Worm (Caenorhabditis elegans) whole organism, L1 larva: ENCODE results near the gene Y45G5AM.3.

ENCODE experiments used
- ama-1 ChIP-seq: fragments of 150-350 bp; optimal IDR thresholded peaks from 2 replicates; lab custom pipeline; 2014
- blmp-1 ChIP-seq: fragments of 150-350 bp; optimal IDR thresholded peaks from 2 replicates; lab custom pipeline; 2014; ENCODE audit warnings: missing biosample characterization, missing genetic modification characterization
- ceh-90 ChIP-seq: sonication (generic microtip); optimal IDR thresholded peaks from 2 replicates; lab custom pipeline; 2016; ENCODE audit warnings: missing genetic modification characterization, missing compliant biosample characterization
- lin-35 ChIP-seq, 2 experiments: fragments of 150-350 bp; optimal IDR thresholded peaks; 2 replicates each; lab custom pipeline; 2014; ENCODE audit warnings: missing biosample characterization in 2 of 2, missing genetic modification characterization in 2 of 2, missing genetic modification reagents in 2 of 2
- mdl-1 ChIP-seq, 2 experiments: fragments of 150-350 bp; optimal IDR thresholded peaks; 2 replicates each; lab custom pipeline; 2014 to 2017; ENCODE audit warnings: missing biosample characterization in 2 of 2, missing genetic modification characterization in 2 of 2, inconsistent platforms in 1 of 2
- mef-2 ChIP-seq: fragments of 150-350 bp; optimal IDR thresholded peaks from 2 replicates; lab custom pipeline; 2014; ENCODE audit warnings: missing biosample characterization, missing genetic modification characterization
- nhr-12 ChIP-seq: sonication (generic microtip); optimal IDR thresholded peaks from 2 replicates; lab custom pipeline; 2017; ENCODE audit warnings: missing biosample characterization, missing genetic modification characterization
- nhr-237 ChIP-seq: fragments of 150-350 bp; optimal IDR thresholded peaks from 2 replicates; lab custom pipeline; 2014; ENCODE audit warnings: missing biosample characterization, missing genetic modification characterization
- nhr-76 ChIP-seq: sonication (generic microtip); optimal IDR thresholded peaks from 2 replicates; lab custom pipeline; 2017; ENCODE audit warnings: missing biosample characterization, missing genetic modification characterization
- nhr-90 ChIP-seq: sonication (generic microtip); optimal IDR thresholded peaks from 2 replicates; lab custom pipeline; 2016; ENCODE audit warnings: mild to moderate bottlenecking, missing genetic modification characterization, missing compliant biosample characterization; ENCODE audit not compliant: poor library complexity
- tlp-1 ChIP-seq: fragments of 150-350 bp; optimal IDR thresholded peaks from 2 replicates; lab custom pipeline; 2014; ENCODE audit warnings: missing biosample characterization, missing genetic modification characterization
- unc-130 ChIP-seq: fragments of 150-350 bp; optimal IDR thresholded peaks from 2 replicates; lab custom pipeline; 2017; ENCODE audit warnings: missing biosample characterization, missing genetic modification characterization, inconsistent platforms
- unc-62 ChIP-seq: fragments of 150-350 bp; optimal IDR thresholded peaks from 2 replicates; lab custom pipeline; 2014; ENCODE audit warnings: missing biosample characterization, missing genetic modification reagents, missing genetic modification characterization

DNA sequence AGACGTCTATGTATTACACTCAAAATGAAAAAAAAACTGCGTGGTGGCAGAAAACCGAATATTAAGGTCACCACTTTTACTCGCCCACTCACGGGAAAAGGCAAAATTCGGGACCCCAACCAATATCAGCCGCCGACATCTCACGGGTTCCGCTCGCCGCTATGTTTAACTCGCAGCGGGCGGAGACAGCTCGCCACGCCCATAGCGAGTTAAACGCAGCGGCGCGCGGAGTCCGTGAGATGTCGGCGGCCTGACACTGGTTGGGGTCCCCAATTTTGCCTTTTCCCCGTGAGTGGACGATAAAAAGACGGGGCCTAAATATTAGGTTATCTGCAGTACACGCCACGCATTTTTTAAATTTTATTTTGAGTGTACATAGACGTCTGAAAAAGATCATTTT lies 18.2 kb downstream of the Y45G5AM.3 start:
- TF ChIP-seq lin-35 (GFP tag; optimal IDR thresholded peaks at IDR 0.05; lab: Kevin White, UChicago): no peak
- TF ChIP-seq mdl-1 (tag; optimal IDR thresholded peaks at IDR 0.05; lab: Kevin White, UChicago): no peak
- TF ChIP-seq unc-130 (tag; lab: Kevin White, UChicago): no peak
- TF ChIP-seq nhr-12 (tag; lab: Kevin White, UChicago): no peak
- no peak for TF ChIP-seq ceh-90
- TF ChIP-seq nhr-76 (tag; lab: Kevin White, UChicago): no peak
- TF ChIP-seq nhr-237: no peak
- no peak for TF ChIP-seq nhr-90 (tag; lab: Kevin White, UChicago)
- TF ChIP-seq tlp-1 (tag; lab: Kevin White, UChicago): no peak
- TF ChIP-seq ama-1 (lab: Kevin White, UChicago): no peak
- no peak for TF ChIP-seq unc-62 (GFP tag; lab: Kevin White, UChicago)
- no peak for TF ChIP-seq mef-2 (tag; lab: Kevin White, UChicago)
- TF ChIP-seq blmp-1 (tag; lab: Kevin White, UChicago): no peak
